Worm (Caenorhabditis elegans) whole organism, late embryonic: ENCODE measurements around the gene R07B7.8.

Experiments
- ceh-9 ChIP-seq: sonication (generic microtip); optimal IDR thresholded peaks from 2 replicates; lab custom pipeline; 2016; ENCODE audit warnings: mild to moderate bottlenecking, missing genetic modification characterization, inconsistent platforms, missing compliant biosample characterization
- che-1 ChIP-seq: sonication (generic microtip); optimal IDR thresholded peaks from 2 replicates; lab custom pipeline; 2016; ENCODE audit warnings: mild to moderate bottlenecking, missing genetic modification characterization, missing compliant biosample characterization
- gmeb-2 ChIP-seq: sonication (generic microtip); optimal IDR thresholded peaks from 2 replicates; lab custom pipeline; 2016; ENCODE audit warnings: missing genetic modification characterization, inconsistent platforms, missing compliant biosample characterization
- odd-2 ChIP-seq: sonication (generic microtip); optimal IDR thresholded peaks from 2 replicates; lab custom pipeline; 2017; ENCODE audit warnings: antibody characterized with exemption, mild to moderate bottlenecking, missing genetic modification characterization, missing compliant biosample characterization
- pha-4 ChIP-seq: fragments of 150-350 bp; optimal IDR thresholded peaks from 2 replicates; lab custom pipeline; 2018; ENCODE audit warnings: missing biosample characterization, missing genetic modification reagents, missing genetic modification characterization
- rnt-1 ChIP-seq: sonication (generic microtip); optimal IDR thresholded peaks from 2 replicates; lab custom pipeline; 2016; ENCODE audit warnings: missing genetic modification characterization, missing compliant biosample characterization
- tbx-2 ChIP-seq: sonication (generic microtip); optimal IDR thresholded peaks from 2 replicates; lab custom pipeline; 2016; ENCODE audit warnings: missing genetic modification characterization, missing compliant biosample characterization
- unc-42 ChIP-seq: sonication (generic microtip); optimal IDR thresholded peaks from 2 replicates; lab custom pipeline; 2016; ENCODE audit warnings: missing genotype, missing genetic modification characterization, missing compliant biosample characterization

DNA sequence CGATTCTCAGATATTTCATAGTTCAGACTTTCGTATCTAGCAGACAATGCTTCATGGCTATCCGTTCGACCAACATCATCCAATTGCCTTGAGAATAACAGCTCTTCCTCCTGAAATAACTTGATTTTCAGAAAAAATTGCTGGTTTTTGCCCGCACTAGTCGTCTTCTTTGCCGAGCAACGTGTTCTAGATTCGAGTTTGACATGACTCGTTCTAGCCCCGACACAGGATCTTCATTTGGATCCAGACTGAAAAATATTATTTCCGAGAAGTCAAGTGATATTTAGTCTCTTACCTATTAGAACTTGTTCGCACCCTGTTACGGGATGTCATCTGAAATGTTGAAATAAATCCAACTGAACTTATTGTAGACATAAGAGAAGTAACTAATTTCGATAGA is 21.1 kb downstream of the R07B7.8 start, which contains the start of gene clh-6:
- no peak for TF ChIP-seq che-1 (tag; lab: Kevin White, UChicago)
- TF ChIP-seq rnt-1 (tag; lab: Kevin White, UChicago), result no peak
- TF ChIP-seq ceh-9, result no peak
- no peak for TF ChIP-seq unc-42 (tag; lab: Kevin White, UChicago)
- no peak for TF ChIP-seq gmeb-2 (tag; lab: Kevin White, UChicago)
- no peak for TF ChIP-seq pha-4 (tag; lab: Kevin White, UChicago)
- no peak for TF ChIP-seq odd-2
- no peak for TF ChIP-seq tbx-2
